Worm (Caenorhabditis elegans) whole organism, L2 larva: Measurements from ENCODE around the gene C27A7.8.

Experiments
- F13H6.1 ChIP-seq: sonication (generic microtip); optimal IDR thresholded peaks from 2 replicates; lab custom pipeline; 2016; ENCODE audit warnings: missing genetic modification characterization, missing compliant biosample characterization
- aly-2 ChIP-seq: fragments of 150-350 bp; optimal IDR thresholded peaks from 2 replicates; lab custom pipeline; 2014; ENCODE audit warnings: missing biosample characterization, missing genetic modification characterization
- ama-1 ChIP-seq: fragments of 150-350 bp; optimal IDR thresholded peaks from 2 replicates; lab custom pipeline; 2018; ENCODE audit warnings: inconsistent platforms
- gmeb-1 ChIP-seq: fragments of 150-350 bp; optimal IDR thresholded peaks from 2 replicates; lab custom pipeline; 2014; ENCODE audit warnings: missing biosample characterization, missing genetic modification characterization
- lsy-2 ChIP-seq, 2 experiments: fragments of 150-350 bp in 1 of 2; sonication (generic microtip) in 1 of 2; optimal IDR thresholded peaks; 2 replicates each; lab custom pipeline; 2014 to 2017; ENCODE audit warnings: missing biosample characterization in 2 of 2, missing genetic modification characterization in 2 of 2
- nhr-77 ChIP-seq: fragments of 150-350 bp; optimal IDR thresholded peaks from 2 replicates; lab custom pipeline; 2014; ENCODE audit warnings: missing biosample characterization, missing genetic modification characterization
- peb-1 ChIP-seq: fragments of 150-350 bp; optimal IDR thresholded peaks from 2 replicates; lab custom pipeline; 2014; ENCODE audit warnings: missing biosample characterization, missing genetic modification characterization
- sma-3 ChIP-seq: sonication (generic microtip); optimal IDR thresholded peaks from 2 replicates; lab custom pipeline; 2016; ENCODE audit warnings: missing genetic modification reagents, missing genetic modification characterization, missing compliant biosample characterization
- snpc-4 ChIP-seq: fragments of 150-350 bp; optimal IDR thresholded peaks from 2 replicates; lab custom pipeline; 2014; ENCODE audit warnings: missing biosample characterization, missing genetic modification characterization

C27A7.8 gene

DNA sequence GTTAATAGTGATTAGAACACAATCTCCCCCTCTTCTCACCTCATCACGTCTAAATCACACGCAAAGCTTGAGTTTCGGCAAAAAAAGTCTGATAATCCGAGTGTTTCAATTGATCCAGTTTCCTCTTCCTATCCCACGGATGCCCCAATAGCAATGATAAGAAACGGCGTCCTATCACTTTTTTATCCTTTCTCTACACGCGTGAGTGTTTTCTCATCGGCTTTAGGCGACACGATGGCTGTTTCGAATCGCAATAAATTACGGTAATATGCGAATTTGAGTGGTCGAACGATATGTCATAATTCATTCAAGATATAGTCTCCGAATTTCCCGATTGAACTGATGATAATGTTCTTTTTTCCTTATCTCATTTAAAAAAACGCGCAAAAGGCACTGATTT is 46.5 kb downstream of the C27A7.8 start (continued):
- no peak for TF ChIP-seq peb-1
- TF ChIP-seq F13H6.1 (tag; lab: Kevin White, UChicago) = no peak
- TF ChIP-seq aly-2 (tag; lab: Kevin White, UChicago) = no peak
- no peak for TF ChIP-seq nhr-77
- no peak for TF ChIP-seq lsy-2 (tag; optimal IDR thresholded peaks at IDR 0.05; lab: Kevin White, UChicago)
- no peak for TF ChIP-seq ama-1
- no peak for TF ChIP-seq snpc-4
- TF ChIP-seq sma-3 (GFP tag; lab: Kevin White, UChicago) = peak; percentile 78
- TF ChIP-seq gmeb-1 = no peak
